Worm (Caenorhabditis elegans): ENCODE results near the gene der-2.

Gene der-2

ce11 chrIII:7198838-7199237 lies 24.1 kb downstream of the der-2 start, which contains the start of gene pfd-5:
pfd-5 (minus strand) TSS chrIII:7198884.
- TF ChIP-seq elt-2 (tag; optimal IDR thresholded peaks at IDR 0.05): peak; percentile 69
- TF ChIP-seq ceh-34 (tag; optimal IDR thresholded peaks at IDR 0.05): no peak
- TF ChIP-seq sox-2 (GFP tag; IDR thresholded peaks at IDR 0.05): no peak
- peak; percentile 73 for TF ChIP-seq ceh-14 (tag; optimal IDR thresholded peaks at IDR 0.05)
- TF ChIP-seq che-1 (tag; optimal IDR thresholded peaks at IDR 0.05): peak; percentile 5
- TF ChIP-seq ceh-6 (GFP tag; optimal IDR thresholded peaks at IDR 0.05): no peak
- peak; percentile 23 for TF ChIP-seq unc-42 (tag; optimal IDR thresholded peaks at IDR 0.05)
- no peak; the same call in 1 of the 2 replicates for TF ChIP-seq unc-3 (GFP tag; conservative IDR thresholded peaks at IDR 0.05)
- TF ChIP-seq unc-3 (tag; optimal IDR thresholded peaks at IDR 0.05): peak; percentile 12
- peak; percentile 94 for TF ChIP-seq hlh-8 (tag; optimal IDR thresholded peaks at IDR 0.05)
- peak; percentile 47 for TF ChIP-seq fkh-6 (tag; optimal IDR thresholded peaks at IDR 0.05)
- TF ChIP-seq pqm-1 (tag; optimal IDR thresholded peaks at IDR 0.05): peak; percentile 58
- TF ChIP-seq ceh-45 (GFP tag; IDR thresholded peaks at IDR 0.05): no peak
- peak; percentile 9 for TF ChIP-seq hlh-6 (tag; optimal IDR thresholded peaks at IDR 0.05)
- peak; percentile 95 for TF ChIP-seq ceh-2 (tag; optimal IDR thresholded peaks at IDR 0.05)
- TF ChIP-seq ceh-24 (tag; optimal IDR thresholded peaks at IDR 0.05): no peak
- peak; percentile 74 for TF ChIP-seq fax-1 (tag; optimal IDR thresholded peaks at IDR 0.05)
- no peak for TF ChIP-seq dmd-4 (tag; optimal IDR thresholded peaks at IDR 0.05; ENCODE audit: borderline replicate concordance)
- TF ChIP-seq lim-6 (tag; optimal IDR thresholded peaks at IDR 0.05): peak; percentile 51
- no peak for TF ChIP-seq pax-1 (tag; optimal IDR thresholded peaks at IDR 0.05)
- TF ChIP-seq hlh-15 (tag; optimal IDR thresholded peaks at IDR 0.05): peak; percentile 11
- TF ChIP-seq npax-4 (tag; optimal IDR thresholded peaks at IDR 0.05): no peak
- TF ChIP-seq pat-9 (tag; optimal IDR thresholded peaks at IDR 0.05): no peak
- no peak for TF ChIP-seq K02D7.2 (tag; optimal IDR thresholded peaks at IDR 0.05)
- no peak for TF ChIP-seq K09A11.1 (tag; optimal IDR thresholded peaks at IDR 0.05; ENCODE audit: insufficient read depth)
- peak; percentile 87 for TF ChIP-seq tbx-2 (tag; optimal IDR thresholded peaks at IDR 0.05)
- no peak for TF ChIP-seq pag-3 (tag; optimal IDR thresholded peaks at IDR 0.05; ENCODE audit: borderline replicate concordance)
- no peak for TF ChIP-seq dve-1 (tag; optimal IDR thresholded peaks at IDR 0.05)
- no peak for TF ChIP-seq mec-3 (tag; optimal IDR thresholded peaks at IDR 0.05; ENCODE audit: borderline replicate concordance)
- TF ChIP-seq F13H6.1 (tag; optimal IDR thresholded peaks at IDR 0.05): no peak
- TF ChIP-seq unc-55 (GFP tag; optimal IDR thresholded peaks at IDR 0.05): no peak
- peak; percentile 18 for TF ChIP-seq gmeb-2 (tag; optimal IDR thresholded peaks at IDR 0.05)
- TF ChIP-seq rnt-1 (tag; optimal IDR thresholded peaks at IDR 0.05): peak; percentile 47
- TF ChIP-seq C08G9.2 (tag; optimal IDR thresholded peaks at IDR 0.05): peak; percentile 92
- TF ChIP-seq pros-1 (tag; optimal IDR thresholded peaks at IDR 0.05): no peak
- no peak for TF ChIP-seq fkh-10 (GFP tag; optimal IDR thresholded peaks at IDR 0.05)
- TF ChIP-seq madf-2 (tag; optimal IDR thresholded peaks at IDR 0.05): peak; percentile 20
- TF ChIP-seq ceh-18 (tag; optimal IDR thresholded peaks at IDR 0.05): no peak
- peak; percentile 51 for TF ChIP-seq unc-86 (tag; optimal IDR thresholded peaks at IDR 0.05)
- peak; percentile 20 for TF ChIP-seq ahr-1 (tag; optimal IDR thresholded peaks at IDR 0.05)
- peak; percentile 91 for TF ChIP-seq ceh-31 (tag; optimal IDR thresholded peaks at IDR 0.05)
- peak; percentile 46 for TF ChIP-seq nfya-1 (tag; optimal IDR thresholded peaks at IDR 0.05)
- no peak for TF ChIP-seq sox-4 (tag; optimal IDR thresholded peaks at IDR 0.05)
- no peak for TF ChIP-seq elt-4 (tag; optimal IDR thresholded peaks at IDR 0.05)
- no peak for TF ChIP-seq syd-9 (tag; optimal IDR thresholded peaks at IDR 0.05)
- peak; percentile 29 for TF ChIP-seq eyg-1 (tag; optimal IDR thresholded peaks at IDR 0.05)
- TF ChIP-seq tbx-7 (tag; optimal IDR thresholded peaks at IDR 0.05): peak; percentile 90
- no peak for TF ChIP-seq nhr-232 (tag; optimal IDR thresholded peaks at IDR 0.05)
- peak; percentile 21 for TF ChIP-seq sdc-2 (tag; optimal IDR thresholded peaks at IDR 0.05)
- no peak for TF ChIP-seq odd-2 (tag; optimal IDR thresholded peaks at IDR 0.05)
- no peak for TF ChIP-seq hlh-30 (tag; optimal IDR thresholded peaks at IDR 0.05; ENCODE audit: insufficient read depth)
- no peak for TF ChIP-seq Y22D7AL.16 (tag; optimal IDR thresholded peaks at IDR 0.05)
- TF ChIP-seq ceh-30 (tag; optimal IDR thresholded peaks at IDR 0.05): no peak
- no peak for TF ChIP-seq lin-11 (tag; optimal IDR thresholded peaks at IDR 0.05)

Data from whole organism, late embryonic.